Fruit fly (Drosophila melanogaster) whole organism, prepupa: ENCODE data around the gene CG1304.

Experiments used
- CG10631 ChIP-seq: fragments of 200-800 bp; sonication (Bioruptor generic); optimal IDR thresholded peaks from 2 replicates; lab custom pipeline; 2016; ENCODE audit warnings: missing biosample characterization, missing genetic modification characterization
- CG10669 ChIP-seq: fragments of 200-800 bp; sonication (Bioruptor generic); optimal IDR thresholded peaks from 3 replicates; lab custom pipeline; 2018; ENCODE audit warnings: missing biosample characterization, mild to moderate bottlenecking, missing genetic modification characterization, moderate library complexity
- CG11762 ChIP-seq: fragments of 200-800 bp; sonication (Bioruptor generic); optimal IDR thresholded peaks from 3 replicates; lab custom pipeline; 2016; ENCODE audit warnings: missing biosample characterization, missing genetic modification characterization; ENCODE audit not compliant: insufficient read depth
- CG15336 ChIP-seq: fragments of 200-800 bp; sonication (Bioruptor generic); IDR thresholded peaks from 2 replicates; pipeline ENCODE4 v1.3.6; 2022; ENCODE audit warnings: missing biosample characterization, missing genetic modification characterization
- CG16779 ChIP-seq: fragments of 200-800 bp; sonication (Bioruptor generic); optimal IDR thresholded peaks from 3 replicates; lab custom pipeline; 2017; ENCODE audit warnings: missing biosample characterization, mild to moderate bottlenecking, missing genetic modification characterization
- CG3919 ChIP-seq: fragments of 200-800 bp; sonication (Bioruptor generic); optimal IDR thresholded peaks from 3 replicates; lab custom pipeline; 2016; ENCODE audit warnings: missing biosample characterization, missing genetic modification characterization
- CG6163 ChIP-seq: fragments of 200-800 bp; sonication (Bioruptor generic); IDR thresholded peaks from 3 replicates; pipeline ENCODE4 v1.3.6; 2022; ENCODE audit warnings: missing biosample characterization, missing genetic modification characterization
- CG6276 ChIP-seq: fragments of 200-800 bp; sonication (Bioruptor generic); optimal IDR thresholded peaks from 2 replicates; lab custom pipeline; 2017; ENCODE audit warnings: missing biosample characterization, mild to moderate bottlenecking, missing genetic modification characterization
- CG6792 ChIP-seq: fragments of 200-800 bp; sonication (Bioruptor generic); optimal IDR thresholded peaks from 3 replicates; lab custom pipeline; 2016; ENCODE audit warnings: missing biosample characterization, missing genetic modification characterization
- CG6808 ChIP-seq: fragments of 200-800 bp; sonication (Bioruptor generic); optimal IDR thresholded peaks from 3 replicates; lab custom pipeline; 2017; ENCODE audit warnings: missing biosample characterization, missing genetic modification characterization, mild to moderate bottlenecking, moderate library complexity, missing genetic modification reagents
- CG7368 ChIP-seq: fragments of 200-800 bp; sonication (Bioruptor generic); optimal IDR thresholded peaks from 3 replicates; lab custom pipeline; 2016; ENCODE audit warnings: missing biosample characterization, missing genetic modification characterization
- CG8119 ChIP-seq: fragments of 200-800 bp; sonication (Bioruptor generic); IDR thresholded peaks from 3 replicates; pipeline ENCODE4 v1.3.6; 2022; ENCODE audit warnings: missing biosample characterization, missing genetic modification characterization
- CG8319 ChIP-seq: fragments of 200-800 bp; sonication (Bioruptor generic); optimal IDR thresholded peaks from 3 replicates; lab custom pipeline; 2016; ENCODE audit warnings: missing biosample characterization, missing genetic modification characterization
- CG9139 ChIP-seq: fragments of 200-800 bp; sonication (Bioruptor generic); optimal IDR thresholded peaks from 3 replicates; lab custom pipeline; 2017; ENCODE audit warnings: missing biosample characterization, mild to moderate bottlenecking, missing genetic modification characterization
- Eip75B ChIP-seq: fragments of 200-800 bp; sonication (Bioruptor generic); optimal IDR thresholded peaks from 3 replicates; lab custom pipeline; 2016; ENCODE audit warnings: missing biosample characterization, missing genetic modification characterization
- Eip78C ChIP-seq: fragments of 200-800 bp; sonication (Bioruptor generic); peaks from one replicate; lab custom pipeline; 2016; ENCODE audit warnings: missing biosample characterization, missing genetic modification characterization
- Ets21C ChIP-seq: fragments of 200-800 bp; sonication (Bioruptor generic); optimal IDR thresholded peaks from 3 replicates; lab custom pipeline; 2016; ENCODE audit warnings: missing biosample characterization, missing genetic modification characterization
- Ets96B ChIP-seq: fragments of 200-800 bp; optimal IDR thresholded peaks from 2 replicates; lab custom pipeline; 2019; ENCODE audit warnings: missing biosample characterization, mild to moderate bottlenecking, missing genetic modification characterization, moderate library complexity
- Hr38 ChIP-seq: sonication (Bioruptor generic); optimal IDR thresholded peaks from 2 replicates; lab custom pipeline; 2016; ENCODE audit warnings: missing biosample characterization, missing genetic modification characterization
- Hr4 ChIP-seq: fragments of 200-800 bp; sonication (Bioruptor generic); optimal IDR thresholded peaks from 3 replicates; lab custom pipeline; 2016; ENCODE audit warnings: missing biosample characterization, missing genetic modification characterization
- Met ChIP-seq: fragments of 200-800 bp; sonication (Bioruptor generic); optimal IDR thresholded peaks from 3 replicates; lab custom pipeline; 2016; ENCODE audit warnings: missing biosample characterization, missing genetic modification characterization
- OdsH ChIP-seq: fragments of 200-800 bp; sonication (Bioruptor generic); optimal IDR thresholded peaks from 3 replicates; lab custom pipeline; 2016; ENCODE audit warnings: missing biosample characterization, missing genetic modification characterization
- Smox ChIP-seq: fragments of 200-800 bp; sonication (Bioruptor generic); optimal IDR thresholded peaks from 3 replicates; lab custom pipeline; 2016; ENCODE audit warnings: missing biosample characterization, missing genetic modification characterization
- Sox102F ChIP-seq: fragments of 200-800 bp; sonication (Bioruptor generic); optimal IDR thresholded peaks from 2 replicates; lab custom pipeline; 2016; ENCODE audit warnings: missing biosample characterization, mild to moderate bottlenecking, missing genetic modification characterization
- Sox14 ChIP-seq: fragments of 200-800 bp; sonication (Bioruptor generic); optimal IDR thresholded peaks from 3 replicates; lab custom pipeline; 2016; ENCODE audit warnings: missing biosample characterization, missing genetic modification characterization
- Sox15 ChIP-seq: fragments of 200-800 bp; sonication (Bioruptor generic); optimal IDR thresholded peaks from 3 replicates; lab custom pipeline; 2016; ENCODE audit warnings: missing biosample characterization, missing genetic modification characterization
- achi ChIP-seq: fragments of 200-800 bp; sonication (Bioruptor generic); optimal IDR thresholded peaks from 3 replicates; lab custom pipeline; 2016; ENCODE audit warnings: missing biosample characterization, missing genetic modification characterization
- cyc ChIP-seq: fragments of 200-800 bp; sonication (Bioruptor generic); optimal IDR thresholded peaks from 3 replicates; lab custom pipeline; 2016; ENCODE audit warnings: missing biosample characterization, missing genetic modification characterization
- dsx ChIP-seq: fragments of 200-800 bp; optimal IDR thresholded peaks from 3 replicates; lab custom pipeline; 2019; ENCODE audit warnings: missing biosample characterization, mild to moderate bottlenecking, missing genetic modification characterization, moderate library complexity; ENCODE audit not compliant: poor library complexity, severe bottlenecking
- esn ChIP-seq: fragments of 200-800 bp; sonication (Bioruptor generic); optimal IDR thresholded peaks from 2 replicates; lab custom pipeline; 2016; ENCODE audit warnings: missing biosample characterization, mild to moderate bottlenecking, missing genetic modification characterization, moderate library complexity
- fd85E ChIP-seq: fragments of 200-800 bp; sonication (Bioruptor generic); optimal IDR thresholded peaks from 3 replicates; lab custom pipeline; 2016; ENCODE audit warnings: missing biosample characterization, missing genetic modification characterization
- fkh ChIP-seq: fragments of 200-800 bp; sonication (Bioruptor generic); optimal IDR thresholded peaks from 3 replicates; lab custom pipeline; 2017; ENCODE audit warnings: missing biosample characterization, mild to moderate bottlenecking, missing genetic modification characterization, moderate library complexity
- lz ChIP-seq: fragments of 200-800 bp; sonication (Bioruptor generic); optimal IDR thresholded peaks from 3 replicates; lab custom pipeline; 2016; ENCODE audit warnings: missing biosample characterization, missing genetic modification characterization
- pdm3 ChIP-seq: fragments of 200-800 bp; sonication (Bioruptor generic); optimal IDR thresholded peaks from 3 replicates; lab custom pipeline; 2016; ENCODE audit warnings: missing biosample characterization, missing genetic modification characterization
- salr ChIP-seq, 2 experiments: fragments of 200-800 bp; sonication (Bioruptor generic); optimal IDR thresholded peaks; 3 replicates each; lab custom pipeline; 2016 to 2018; ENCODE audit warnings: missing biosample characterization in 2 of 2, missing genetic modification characterization in 2 of 2, mild to moderate bottlenecking in 1 of 2
- spab ChIP-seq: fragments of 200-800 bp; sonication (Bioruptor generic); optimal IDR thresholded peaks from 2 replicates; lab custom pipeline; 2017; ENCODE audit warnings: missing biosample characterization, mild to moderate bottlenecking, missing genetic modification characterization, missing genetic modification reagents
- svp ChIP-seq: fragments of 200-800 bp; sonication (Bioruptor generic); peaks from one replicate; lab custom pipeline; 2016; ENCODE audit warnings: missing biosample characterization, missing genetic modification characterization
- topi ChIP-seq: fragments of 200-800 bp; sonication (Bioruptor generic); optimal IDR thresholded peaks from 3 replicates; lab custom pipeline; 2016; ENCODE audit warnings: missing biosample characterization, missing genetic modification characterization
- vri ChIP-seq: fragments of 200-800 bp; sonication (Bioruptor generic); optimal IDR thresholded peaks from 3 replicates; lab custom pipeline; 2016; ENCODE audit warnings: missing biosample characterization, mild to moderate bottlenecking, missing genetic modification characterization

Gene CG1304

DNA sequence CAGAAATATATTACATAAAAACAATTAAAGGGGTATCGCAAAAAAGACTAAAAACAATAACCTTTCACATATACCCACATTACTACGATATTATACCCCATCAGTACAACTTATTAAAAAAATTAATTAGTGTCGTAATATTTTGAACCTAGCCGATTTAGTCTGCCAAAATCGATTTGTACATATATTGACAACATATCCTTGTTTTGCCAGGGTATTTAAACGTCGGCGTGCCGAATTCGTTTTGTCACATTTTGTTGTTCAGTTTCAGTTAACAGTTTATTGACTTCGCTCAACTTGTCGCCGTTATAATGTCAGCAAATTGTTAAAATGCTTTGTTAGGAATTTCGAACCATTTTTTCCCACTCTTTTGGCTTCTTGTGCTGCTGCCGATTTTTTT lies 17.0 kb downstream of the CG1304 start:
- TF ChIP-seq achi (GFP tag; lab: Kevin White, UChicago) (no peak), Hr4 (no peak), CG9139 (no peak), CG10631 (GFP tag; lab: Kevin White, UChicago) (no peak), svp (GFP tag; lab: Kevin White, UChicago) (peak; percentile 63), Eip78C (GFP tag; lab: Kevin White, UChicago) (peak; percentile 53), CG6276 (no peak), topi (no peak), dsx (peak; percentile 24), CG6792 (GFP tag; lab: Kevin White, UChicago) (no peak)

DNA sequence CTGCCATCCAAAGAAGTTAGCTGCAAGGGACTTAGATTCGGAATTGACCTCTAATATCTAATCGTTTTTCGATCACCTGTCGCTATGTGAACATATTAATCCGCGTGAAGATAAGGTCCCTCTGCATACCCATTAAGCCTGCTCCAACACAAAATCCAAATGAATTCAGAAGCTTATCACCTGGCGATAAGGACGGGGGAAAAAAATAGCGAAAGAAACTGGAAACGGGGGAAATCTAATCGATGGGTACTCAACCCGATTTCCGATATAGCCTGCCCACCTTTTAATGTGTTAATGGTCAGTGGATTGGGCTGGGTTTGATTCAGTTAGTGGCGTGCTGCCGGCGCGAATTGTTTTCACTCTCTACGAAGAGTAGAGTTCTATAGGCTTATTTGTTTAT lies 30.7 kb downstream of the CG1304 start, which contains the start of gene Npc1b:
Gene Npc1b, plus strand, starts transcription at position 340 of the 400 bp plus-strand sequence.
- TF ChIP-seq topi (no peak), vri (GFP tag; lab: Kevin White, UChicago) (no peak), salr (GFP tag; optimal IDR thresholded peaks at IDR 0.05; lab: Kevin White, UChicago) (no peak), CG10669 (GFP tag; lab: Kevin White, UChicago) (no peak), CG6792 (GFP tag; lab: Kevin White, UChicago) (no peak), Eip75B (no peak), Sox15 (GFP tag; lab: Kevin White, UChicago) (no peak), Smox (GFP tag; lab: Kevin White, UChicago) (no peak), Ets96B (tag; lab: Kevin White, UChicago) (no peak), CG7368 (no peak), pdm3 (no peak), CG8119 (GFP tag; lab: Robert Waterston, UW) (no peak), CG8319 (no peak), CG15336 (no peak), CG3919 (no peak), Sox14 (GFP tag; lab: Kevin White, UChicago) (no peak), OdsH (no peak), CG6163 (no peak)

DNA sequence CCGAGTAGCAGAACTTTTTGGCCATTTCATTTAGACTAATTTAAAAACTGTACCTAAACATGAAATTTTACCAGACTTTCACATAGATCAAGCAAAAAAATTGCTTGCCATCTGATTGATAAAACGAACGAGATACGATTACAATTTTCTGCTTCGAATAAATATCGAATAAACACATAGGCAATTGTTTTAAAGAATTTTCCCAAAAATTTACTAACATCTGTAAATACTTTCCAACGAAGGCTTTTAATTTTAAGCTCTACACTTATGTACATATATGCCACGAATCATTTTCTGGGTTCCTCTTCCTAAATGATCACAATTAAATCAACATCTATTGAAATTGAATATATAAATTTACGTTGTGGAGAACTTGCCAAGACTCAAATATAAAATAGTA lies 31.8 kb downstream of the CG1304 start, which contains the start of gene CG11227:
Gene CG11227, minus strand, starts transcription at position 101 of the 400 bp plus-strand sequence.
- TF ChIP-seq svp (GFP tag; lab: Kevin White, UChicago): no peak
- no peak for TF ChIP-seq vri (GFP tag; lab: Kevin White, UChicago)
- no peak for TF ChIP-seq pdm3
- no peak for TF ChIP-seq Met (GFP tag; lab: Kevin White, UChicago)
- no peak for TF ChIP-seq CG6808
- TF ChIP-seq fd85E (GFP tag; lab: Kevin White, UChicago): no peak
- no peak for TF ChIP-seq lz
- TF ChIP-seq CG3919: no peak
- TF ChIP-seq esn (GFP tag; lab: Kevin White, UChicago): no peak
- no peak for TF ChIP-seq Ets21C (GFP tag; lab: Kevin White, UChicago)
- no peak for TF ChIP-seq CG11762 (GFP tag; lab: Kevin White, UChicago)
- no peak for TF ChIP-seq CG6276
- no peak for TF ChIP-seq CG10631 (GFP tag; lab: Kevin White, UChicago)
- no peak for TF ChIP-seq cyc
- no peak for TF ChIP-seq CG8319
- no peak for TF ChIP-seq Hr38 (GFP tag; lab: Kevin White, UChicago)
- TF ChIP-seq, all 60 proteins: peak for 0

dm6 chrX:20926950-20927349 lies 38.3 kb downstream of the CG1304 start, which contains the start of gene shakB:
Gene shakB, minus strand, starts transcription at chrX:20927050.
- no peak for TF ChIP-seq fkh (GFP tag; lab: Kevin White, UChicago)
- no peak for TF ChIP-seq Sox14 (GFP tag; lab: Kevin White, UChicago)
- TF ChIP-seq spab: no peak
- no peak for TF ChIP-seq CG6792 (GFP tag; lab: Kevin White, UChicago)
- TF ChIP-seq CG9139: no peak
- TF ChIP-seq CG16779 (tag; lab: Kevin White, UChicago): no peak
- no peak for TF ChIP-seq salr (GFP tag; optimal IDR thresholded peaks at IDR 0.05; lab: Kevin White, UChicago)
- TF ChIP-seq svp (GFP tag; lab: Kevin White, UChicago): no peak
- TF ChIP-seq Eip75B: no peak
- no peak for TF ChIP-seq CG10631 (GFP tag; lab: Kevin White, UChicago)
- TF ChIP-seq topi: no peak
- TF ChIP-seq Ets21C (GFP tag; lab: Kevin White, UChicago): no peak
- TF ChIP-seq Sox102F (GFP tag; lab: Kevin White, UChicago): no peak
- no peak for TF ChIP-seq pdm3
